Fruit fly (Drosophila melanogaster): ENCODE measurements around the gene RpS3A.

RpS3A gene

dm6 chr4:54633-55032 lies 12.4 kb downstream of the RpS3A start:
- TF ChIP-seq Scr (GFP tag; IDR thresholded peaks at IDR 0.05; ENCODE audit: partially characterized antibody) (peak; percentile 63), CG13287 (GFP tag; IDR thresholded peaks at IDR 0.05; ENCODE audit: partially characterized antibody) (0 out of 2 replicates have a peak, but pooled peaks have one; percentile 18), YL-1 (GFP tag; optimal IDR thresholded peaks at IDR 0.05) (no peak), prd (optimal IDR thresholded peaks at IDR 0.05) (no peak), prd (GFP tag; IDR thresholded peaks at IDR 0.05) (no peak), CG5245 (GFP tag; optimal IDR thresholded peaks at IDR 0.05) (no peak), Dll (GFP tag; IDR thresholded peaks at IDR 0.05; ENCODE audit: partially characterized antibody) (peak; percentile 50; the same call in 2 of the 4 replicates), tio (GFP tag; optimal IDR thresholded peaks at IDR 0.05) (no peak), row (GFP tag; IDR thresholded peaks at IDR 0.05) (peak; percentile 19; the same call in 1 of the 3 replicates), CG11723 (GFP tag; optimal IDR thresholded peaks at IDR 0.05) (peak; percentile 0), Rx (GFP tag; IDR thresholded peaks at IDR 0.05) (no peak), Hr78 (GFP tag; optimal IDR thresholded peaks at IDR 0.05) (no peak), D (optimal IDR thresholded peaks at IDR 0.05) (no peak), D (GFP tag; optimal IDR thresholded peaks at IDR 0.05) (no peak), Hsf (GFP tag; optimal IDR thresholded peaks at IDR 0.05) (no peak), CG6791 (GFP tag; IDR thresholded peaks at IDR 0.05; ENCODE audit: partially characterized antibody) (peak; percentile 81; the same call in 2 of the 3 replicates), CG30020 (tag; optimal IDR thresholded peaks at IDR 0.05) (peak; percentile 4), danr (GFP tag; IDR thresholded peaks at IDR 0.05) (no peak), Aef1 (GFP tag; IDR thresholded peaks at IDR 0.05) (no peak), Optix (GFP tag; IDR thresholded peaks at IDR 0.05) (no peak), CG9932 (GFP tag; IDR thresholded peaks at IDR 0.05) (no peak), D19B (GFP tag; optimal IDR thresholded peaks at IDR 0.05) (peak; percentile 54), Oaz (GFP tag; IDR thresholded peaks at IDR 0.05) (no peak), salm (tag; optimal IDR thresholded peaks at IDR 0.05) (no peak)

DNA sequence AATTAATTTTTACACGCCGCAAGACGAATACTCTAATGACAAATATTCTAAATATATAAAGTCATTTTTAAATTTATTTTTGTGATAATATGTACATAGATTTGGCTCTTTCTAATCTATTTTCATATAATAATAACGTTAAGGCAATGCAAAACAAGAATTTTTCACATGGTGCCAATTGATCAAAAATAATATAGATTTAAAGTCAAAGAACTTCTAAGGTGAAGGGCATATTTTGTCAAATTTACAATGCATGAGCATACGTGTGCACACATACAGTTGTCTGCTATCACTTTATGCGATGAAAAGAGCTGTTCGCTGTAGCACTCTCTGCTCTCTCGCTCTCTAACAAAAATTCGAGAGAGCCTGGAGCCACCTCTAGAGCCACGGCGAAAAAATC lies 13.5 kb downstream of the RpS3A start:
- TF ChIP-seq E2f2 (GFP tag; IDR thresholded peaks at IDR 0.05) (0 out of 2 replicates have a peak, but pooled peaks have one; percentile 13), D19A (tag; optimal IDR thresholded peaks at IDR 0.05) (peak; percentile 78), CG2199 (GFP tag; IDR thresholded peaks at IDR 0.05) (peak; percentile 73; the same call in 2 of the 3 replicates), row (GFP tag; IDR thresholded peaks at IDR 0.05) (peak; percentile 80), Xrp1 (GFP tag; IDR thresholded peaks at IDR 0.05) (peak; percentile 11; the same call in 1 of the 2 replicates)

DNA sequence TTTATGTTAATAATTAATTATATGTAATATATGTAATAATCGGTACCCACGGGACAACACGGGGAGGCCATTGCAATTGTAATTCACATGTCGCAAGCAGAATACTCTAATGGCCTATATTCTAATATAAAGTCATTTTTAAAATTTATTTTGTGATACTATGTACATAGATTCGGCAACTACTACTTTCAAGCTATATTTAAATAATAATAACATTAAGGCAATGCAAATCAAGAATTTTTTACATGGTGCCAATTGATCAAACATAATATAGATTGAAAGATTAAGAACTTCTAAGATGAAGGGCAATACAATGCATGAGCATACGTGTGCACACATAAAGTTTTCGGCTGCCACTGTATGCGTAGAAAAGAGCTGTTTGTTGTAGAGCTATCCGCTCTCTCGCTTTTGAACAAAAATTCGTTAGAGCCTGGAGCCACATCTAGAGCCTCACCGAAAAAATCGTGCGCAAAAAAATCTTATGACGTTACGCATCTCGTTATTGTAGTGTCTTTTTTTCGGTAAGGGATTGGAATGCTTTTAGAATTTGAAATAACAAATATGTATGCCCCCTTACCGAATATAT lies 20.0 kb downstream of the RpS3A start:
- TF ChIP-seq Med (GFP tag) (peak; percentile 51), Meics (GFP tag; optimal IDR thresholded peaks at IDR 0.05) (no peak), CG4820 (GFP tag; optimal IDR thresholded peaks at IDR 0.05) (no peak), tll (GFP tag; optimal IDR thresholded peaks at IDR 0.05) (no peak), CG11723 (GFP tag; optimal IDR thresholded peaks at IDR 0.05) (peak; percentile 58), CG12299 (tag; optimal IDR thresholded peaks at IDR 0.05) (no peak), HLH4C (GFP tag; IDR thresholded peaks at IDR 0.05; ENCODE audit: partially characterized antibody) (0 out of 3 replicates have a peak, but pooled peaks have one; percentile 18), CG30020 (tag; optimal IDR thresholded peaks at IDR 0.05) (peak; percentile 17), D19A (tag; optimal IDR thresholded peaks at IDR 0.05) (peak; percentile 69), Nf-YB (GFP tag; optimal IDR thresholded peaks at IDR 0.05) (no peak), row (GFP tag; IDR thresholded peaks at IDR 0.05) (peak; percentile 35; the same call in 2 of the 3 replicates), Trl (optimal IDR thresholded peaks at IDR 0.05) (peak in 1 of 2 experiments; percentile 8), Trl (GFP tag; optimal IDR thresholded peaks at IDR 0.05) (no peak), Ssrp (tag; optimal IDR thresholded peaks at IDR 0.05) (no peak), CG4360 (GFP tag; IDR thresholded peaks at IDR 0.05) (peak; percentile 40; the same call in 1 of the 2 replicates)

Measured in whole organism, embryonic.